Worm (Caenorhabditis elegans) whole organism, early embryonic: Measurements from ENCODE around the gene hal-2.

ENCODE experiments used
- ama-1 ChIP-seq: fragments of 150-350 bp; optimal IDR thresholded peaks from 2 replicates; lab custom pipeline; 2014
- flt-1 ChIP-seq: fragments of 200-800 bp; sonication (Bioruptor generic); IDR thresholded peaks from 2 replicates; pipeline ENCODE4 v1.3.6; 2022; ENCODE audit warnings: missing genetic modification characterization, missing compliant biosample characterization
- scrt-1 ChIP-seq: fragments of 200-800 bp; sonication (Bioruptor generic); IDR thresholded peaks from 2 replicates; pipeline ENCODE4 v1.3.6; 2022; ENCODE audit warnings: missing genetic modification characterization, missing compliant biosample characterization
- tbx-37 ChIP-seq: fragments of 200-800 bp; sonication (Bioruptor generic); conservative IDR thresholded peaks from 2 replicates; pipeline ENCODE4 v1.3.6; 2022; ENCODE audit warnings: missing genetic modification reagents, missing genetic modification characterization, missing compliant biosample characterization

ce11 chrIII:10085983-10086382, 2.7 kb downstream of the hal-2 start, which contains the start of gene T16H12.2:
- TF ChIP-seq scrt-1 (GFP tag; lab: Robert Waterston, UW) (no peak), ama-1 (no peak), tbx-37 (GFP tag; lab: Robert Waterston, UW) (no peak), flt-1 (GFP tag; lab: Robert Waterston, UW) (no peak)
